Worm (Caenorhabditis elegans): Measurements from ENCODE around the gene B0454.6.

ce11 chrII:3055531-3055930 lies 23.0 kb downstream of the B0454.6 start:
- no peak for TF ChIP-seq peb-1 (tag; optimal IDR thresholded peaks at IDR 0.05)
- no peak for TF ChIP-seq unc-62 (GFP tag; optimal IDR thresholded peaks at IDR 0.05)
- TF ChIP-seq lin-13 (GFP tag; optimal IDR thresholded peaks at IDR 0.05): no peak
- no peak for TF ChIP-seq ztf-11 (tag; optimal IDR thresholded peaks at IDR 0.05)
- TF ChIP-seq lsy-2 (tag; optimal IDR thresholded peaks at IDR 0.05): no peak
- no peak for TF ChIP-seq ztf-4 (tag; optimal IDR thresholded peaks at IDR 0.05)
- no peak for TF ChIP-seq ama-1 (optimal IDR thresholded peaks at IDR 0.05)
- no peak for TF ChIP-seq dmd-4 (tag; optimal IDR thresholded peaks at IDR 0.05)
- TF ChIP-seq snpc-4 (tag; optimal IDR thresholded peaks at IDR 0.05): no peak
- TF ChIP-seq unc-55 (GFP tag; optimal IDR thresholded peaks at IDR 0.05): peak; percentile 25
